Worm (Caenorhabditis elegans) whole organism, L2 larva: Measurements from ENCODE around the gene sox-2.

Source experiments
- F13H6.1 ChIP-seq: sonication (generic microtip); optimal IDR thresholded peaks from 2 replicates; lab custom pipeline; 2016; ENCODE audit warnings: missing genetic modification characterization, missing compliant biosample characterization
- R02D3.7 ChIP-seq: fragments of 150-350 bp; optimal IDR thresholded peaks from 2 replicates; lab custom pipeline; 2014; ENCODE audit warnings: missing biosample characterization, missing genetic modification characterization
- ZK546.5 ChIP-seq: sonication (generic microtip); optimal IDR thresholded peaks from 2 replicates; lab custom pipeline; 2017; ENCODE audit warnings: missing biosample characterization, missing genetic modification characterization
- alr-1 ChIP-seq: fragments of 150-350 bp; optimal IDR thresholded peaks from 2 replicates; lab custom pipeline; 2014; ENCODE audit warnings: missing biosample characterization, missing genetic modification characterization
- aly-2 ChIP-seq: fragments of 150-350 bp; optimal IDR thresholded peaks from 2 replicates; lab custom pipeline; 2014; ENCODE audit warnings: missing biosample characterization, missing genetic modification characterization
- ama-1 ChIP-seq: fragments of 150-350 bp; optimal IDR thresholded peaks from 2 replicates; lab custom pipeline; 2018; ENCODE audit warnings: inconsistent platforms
- blmp-1 ChIP-seq: sonication (generic microtip); optimal IDR thresholded peaks from 2 replicates; lab custom pipeline; 2017; ENCODE audit warnings: missing genetic modification characterization, mild to moderate bottlenecking, missing compliant biosample characterization, antibody characterized with exemption, moderate library complexity; ENCODE audit not compliant: insufficient read depth
- ceh-16 ChIP-seq: fragments of 150-350 bp; optimal IDR thresholded peaks from 2 replicates; lab custom pipeline; 2014; ENCODE audit warnings: missing biosample characterization, missing genetic modification characterization
- ceh-82 ChIP-seq: fragments of 150-350 bp; optimal IDR thresholded peaks from 2 replicates; lab custom pipeline; 2014; ENCODE audit warnings: missing biosample characterization, missing genetic modification characterization
- crh-2 ChIP-seq: sonication (generic microtip); optimal IDR thresholded peaks from 2 replicates; lab custom pipeline; 2017; ENCODE audit warnings: missing biosample characterization, missing genetic modification characterization
- dmd-4 ChIP-seq: sonication (generic microtip); optimal IDR thresholded peaks from 2 replicates; lab custom pipeline; 2017; ENCODE audit warnings: missing biosample characterization, missing genetic modification characterization
- egl-27 ChIP-seq: sonication (generic microtip); optimal IDR thresholded peaks from 3 replicates; lab custom pipeline; 2017; ENCODE audit warnings: missing biosample characterization, missing genetic modification reagents, missing genetic modification characterization
- elt-1 ChIP-seq: fragments of 150-350 bp; optimal IDR thresholded peaks from 2 replicates; lab custom pipeline; 2014; ENCODE audit warnings: missing biosample characterization, missing genetic modification characterization
- fos-1 ChIP-seq: fragments of 150-350 bp; optimal IDR thresholded peaks from 2 replicates; lab custom pipeline; 2014; ENCODE audit warnings: missing biosample characterization, missing genetic modification characterization
- gmeb-1 ChIP-seq: fragments of 150-350 bp; optimal IDR thresholded peaks from 2 replicates; lab custom pipeline; 2014; ENCODE audit warnings: missing biosample characterization, missing genetic modification characterization
- lin-11 ChIP-seq: fragments of 150-350 bp; sonication (generic microtip); optimal IDR thresholded peaks from 2 replicates; lab custom pipeline; 2014; ENCODE audit warnings: missing biosample characterization, missing genetic modification characterization, inconsistent platforms, mixed read lengths
- lin-13 ChIP-seq: fragments of 150-350 bp; optimal IDR thresholded peaks from 2 replicates; lab custom pipeline; 2014; ENCODE audit warnings: missing biosample characterization, missing genetic modification reagents, missing genetic modification characterization
- lin-39 ChIP-seq: fragments of 150-350 bp; optimal IDR thresholded peaks from 2 replicates; lab custom pipeline; 2014; ENCODE audit warnings: missing biosample characterization, missing genetic modification reagents, missing genetic modification characterization
- lsy-2 ChIP-seq, 2 experiments: fragments of 150-350 bp in 1 of 2; sonication (generic microtip) in 1 of 2; optimal IDR thresholded peaks; 2 replicates each; lab custom pipeline; 2014 to 2017; ENCODE audit warnings: missing biosample characterization in 2 of 2, missing genetic modification characterization in 2 of 2
- mab-5 ChIP-seq: fragments of 150-350 bp; optimal IDR thresholded peaks from 2 replicates; lab custom pipeline; 2014; ENCODE audit warnings: missing biosample characterization, missing genetic modification characterization
- mbf-1 ChIP-seq: sonication (generic microtip); optimal IDR thresholded peaks from 2 replicates; lab custom pipeline; 2017; ENCODE audit warnings: missing biosample characterization, missing genetic modification characterization
- mdl-1 ChIP-seq, 2 experiments: fragments of 150-350 bp in 1 of 2; sonication (generic microtip) in 1 of 2; optimal IDR thresholded peaks; 2 replicates each; lab custom pipeline; 2017; ENCODE audit warnings: missing biosample characterization in 2 of 2, missing genetic modification characterization in 2 of 2
- nhr-10 ChIP-seq: sonication (generic microtip); optimal IDR thresholded peaks from 2 replicates; lab custom pipeline; 2017; ENCODE audit warnings: missing biosample characterization, missing genetic modification characterization
- nhr-12 ChIP-seq: fragments of 150-350 bp; optimal IDR thresholded peaks from 2 replicates; lab custom pipeline; 2014; ENCODE audit warnings: missing biosample characterization, missing genetic modification characterization
- nhr-129 ChIP-seq: fragments of 150-350 bp; optimal IDR thresholded peaks from 2 replicates; lab custom pipeline; 2014; ENCODE audit warnings: missing biosample characterization, missing genetic modification characterization
- nhr-21 ChIP-seq: fragments of 150-350 bp; optimal IDR thresholded peaks from 2 replicates; lab custom pipeline; 2014; ENCODE audit warnings: missing biosample characterization, missing genetic modification characterization
- nhr-23 ChIP-seq: fragments of 150-350 bp; optimal IDR thresholded peaks from 2 replicates; lab custom pipeline; 2014; ENCODE audit warnings: missing biosample characterization, missing genetic modification reagents, missing genetic modification characterization
- nhr-237 ChIP-seq: fragments of 150-350 bp; optimal IDR thresholded peaks from 2 replicates; lab custom pipeline; 2014; ENCODE audit warnings: missing biosample characterization, missing genetic modification characterization
- nhr-25 ChIP-seq: fragments of 150-350 bp; sonication (generic microtip); optimal IDR thresholded peaks from 3 replicates; lab custom pipeline; 2014; ENCODE audit warnings: missing biosample characterization, missing genetic modification characterization
- nhr-6 ChIP-seq: fragments of 150-350 bp; optimal IDR thresholded peaks from 2 replicates; lab custom pipeline; 2014; ENCODE audit warnings: missing biosample characterization, missing genetic modification characterization
- peb-1 ChIP-seq: fragments of 150-350 bp; optimal IDR thresholded peaks from 2 replicates; lab custom pipeline; 2014; ENCODE audit warnings: missing biosample characterization, missing genetic modification characterization
- sem-4 ChIP-seq: fragments of 150-350 bp; optimal IDR thresholded peaks from 2 replicates; lab custom pipeline; 2014; ENCODE audit warnings: missing biosample characterization, missing genetic modification reagents, missing genetic modification characterization
- skn-1 ChIP-seq: sonication (generic microtip); optimal IDR thresholded peaks from 2 replicates; lab custom pipeline; 2017; ENCODE audit warnings: missing biosample characterization, missing genetic modification characterization
- sma-3 ChIP-seq: sonication (generic microtip); optimal IDR thresholded peaks from 2 replicates; lab custom pipeline; 2016; ENCODE audit warnings: missing genetic modification reagents, missing genetic modification characterization, missing compliant biosample characterization
- sma-9 ChIP-seq, 2 experiments: fragments of 150-350 bp in 1 of 2; sonication (generic microtip) in 1 of 2; optimal IDR thresholded peaks; 2 replicates each; lab custom pipeline; 2014 to 2016; ENCODE audit warnings: missing genetic modification characterization in 2 of 2, mild to moderate bottlenecking in 1 of 2, missing biosample characterization in 1 of 2, missing compliant biosample characterization in 1 of 2, missing genetic modification reagents in 1 of 2, moderate library complexity in 1 of 2
- snpc-4 ChIP-seq: fragments of 150-350 bp; optimal IDR thresholded peaks from 2 replicates; lab custom pipeline; 2014; ENCODE audit warnings: missing biosample characterization, missing genetic modification characterization
- unc-55 ChIP-seq: fragments of 150-350 bp; sonication (generic microtip); optimal IDR thresholded peaks from 3 replicates; lab custom pipeline; 2014; ENCODE audit warnings: missing biosample characterization, missing genetic modification reagents, missing genetic modification characterization
- unc-62 ChIP-seq: fragments of 150-350 bp; optimal IDR thresholded peaks from 2 replicates; lab custom pipeline; 2014; ENCODE audit warnings: missing biosample characterization, missing genetic modification reagents, missing genetic modification characterization
- zag-1 ChIP-seq: fragments of 150-350 bp; optimal IDR thresholded peaks from 2 replicates; lab custom pipeline; 2014; ENCODE audit warnings: missing biosample characterization, missing genetic modification characterization
- ztf-1 ChIP-seq: fragments of 200-800 bp; sonication (Bioruptor generic); conservative IDR thresholded peaks from 2 replicates; pipeline ENCODE4 v1.3.6; 2022; ENCODE audit warnings: missing genetic modification characterization, missing compliant biosample characterization
- ztf-11 ChIP-seq: sonication (generic microtip); optimal IDR thresholded peaks from 2 replicates; lab custom pipeline; 2017; ENCODE audit warnings: missing biosample characterization, missing genetic modification characterization
- ztf-4 ChIP-seq: fragments of 150-350 bp; optimal IDR thresholded peaks from 2 replicates; lab custom pipeline; 2014; ENCODE audit warnings: missing biosample characterization, missing genetic modification characterization

Gene sox-2

ce11 chrX:7495491-7495890, 32.0 kb upstream of the sox-2 start, which contains the start of gene try-14:
Gene try-14, minus strand, starts transcription at chrX:7495591.
- TF ChIP-seq dmd-4 (tag; lab: Kevin White, UChicago) (no peak), nhr-129 (tag; lab: Kevin White, UChicago) (no peak), peb-1 (tag; lab: Kevin White, UChicago) (no peak), nhr-12 (tag; lab: Kevin White, UChicago) (no peak), mdl-1 (tag; optimal IDR thresholded peaks at IDR 0.05; lab: Kevin White, UChicago) (no peak), sma-9 (GFP tag; optimal IDR thresholded peaks at IDR 0.05; lab: Kevin White, UChicago) (no peak), sma-9 (tag; optimal IDR thresholded peaks at IDR 0.05; lab: Kevin White, UChicago) (no peak), ztf-11 (no peak), nhr-10 (tag; lab: Kevin White, UChicago) (no peak), unc-55 (GFP tag; lab: Kevin White, UChicago) (no peak), ZK546.5 (tag; lab: Kevin White, UChicago) (no peak), R02D3.7 (tag; lab: Kevin White, UChicago) (no peak), unc-62 (no peak), ceh-82 (no peak), snpc-4 (tag; lab: Kevin White, UChicago) (no peak), ztf-1 (no peak), skn-1 (no peak), F13H6.1 (tag; lab: Kevin White, UChicago) (no peak)

DNA sequence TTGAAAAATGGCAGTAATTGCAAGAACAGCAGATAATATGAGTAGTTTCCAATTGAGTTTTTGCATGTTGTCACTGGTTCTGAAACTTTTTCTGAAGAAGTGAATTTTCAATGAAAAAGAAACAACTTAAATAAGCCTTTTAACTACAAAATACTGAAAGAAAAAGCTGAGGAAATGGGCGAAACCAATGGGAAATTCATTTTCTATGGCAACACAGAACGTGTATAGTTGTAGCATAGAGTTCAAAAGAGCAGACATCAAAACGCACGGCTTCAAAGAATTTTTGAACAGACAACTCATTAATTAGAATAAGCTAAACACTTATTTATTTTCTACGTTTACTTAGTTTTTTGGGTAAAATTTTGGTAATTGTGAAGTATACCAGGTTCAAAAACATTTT, 29.5 kb upstream of the sox-2 start, which contains the start of gene F48E3.2:
TSS of gene F48E3.2 (minus strand) at position 101 of the 400 bp plus-strand sequence.
- no peak for TF ChIP-seq lin-11 (tag; lab: Kevin White, UChicago)
- no peak for TF ChIP-seq sma-3 (GFP tag; lab: Kevin White, UChicago)
- TF ChIP-seq mbf-1 (tag; lab: Kevin White, UChicago), result no peak
- no peak for TF ChIP-seq nhr-129 (tag; lab: Kevin White, UChicago)
- no peak for TF ChIP-seq R02D3.7 (tag; lab: Kevin White, UChicago)
- TF ChIP-seq ZK546.5 (tag; lab: Kevin White, UChicago), result no peak
- TF ChIP-seq sem-4, result no peak
- no peak for TF ChIP-seq unc-62
- TF ChIP-seq elt-1 (tag; lab: Kevin White, UChicago), result no peak
- no peak for TF ChIP-seq sma-9 (GFP tag; optimal IDR thresholded peaks at IDR 0.05; lab: Kevin White, UChicago)
- no peak for TF ChIP-seq sma-9 (tag; optimal IDR thresholded peaks at IDR 0.05; lab: Kevin White, UChicago)
- TF ChIP-seq nhr-10 (tag; lab: Kevin White, UChicago), result no peak
- TF ChIP-seq ceh-82, result no peak
- no peak for TF ChIP-seq aly-2
- no peak for TF ChIP-seq lsy-2 (tag; optimal IDR thresholded peaks at IDR 0.05; lab: Kevin White, UChicago)
- TF ChIP-seq ztf-11, result no peak
- TF ChIP-seq crh-2 (tag; lab: Kevin White, UChicago), result no peak
- TF ChIP-seq skn-1, result no peak
- no peak for TF ChIP-seq nhr-25 (tag; lab: Kevin White, UChicago)

DNA sequence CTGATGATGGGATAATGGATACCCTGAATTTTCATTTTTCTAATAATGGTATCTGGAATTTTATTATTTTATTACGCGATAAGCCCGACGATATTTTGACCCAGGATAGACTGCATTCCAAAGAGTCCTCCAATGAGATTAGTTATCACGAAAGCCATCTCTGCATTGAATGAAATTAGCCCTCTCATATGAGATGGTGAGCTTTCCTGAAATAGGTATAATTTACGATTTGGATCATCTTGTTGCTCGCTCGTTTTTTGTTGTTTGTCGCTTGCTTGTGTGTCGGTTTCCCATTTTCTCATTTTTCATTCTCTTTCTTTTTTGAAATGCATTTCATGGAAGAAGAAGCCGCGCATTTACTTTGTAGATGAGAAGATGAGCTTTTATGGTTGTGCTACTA, 28.0 kb upstream of the sox-2 start:
- TF ChIP-seq ama-1 (lab: Kevin White, UChicago), result no peak
- TF ChIP-seq nhr-21 (tag; lab: Kevin White, UChicago), result no peak
- TF ChIP-seq F13H6.1 (tag; lab: Kevin White, UChicago), result no peak

DNA sequence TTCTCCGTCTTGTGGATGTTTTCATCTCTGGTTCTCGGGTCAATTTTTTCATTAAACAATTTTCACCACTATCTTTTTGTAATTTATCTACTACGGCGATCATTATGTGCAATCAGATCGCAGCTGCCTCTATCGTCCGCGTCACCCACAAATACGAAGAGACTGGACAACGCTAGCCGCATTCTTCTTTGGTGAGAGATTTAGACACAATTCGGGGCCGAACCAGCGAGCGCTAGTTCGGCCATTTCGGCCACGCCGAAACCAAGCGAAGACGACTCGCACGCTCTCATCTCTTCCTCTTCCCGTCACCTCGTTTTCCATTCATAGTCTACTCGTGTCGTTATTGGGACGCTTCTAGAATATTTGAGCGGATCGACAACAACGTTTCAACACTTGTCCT, 22.2 kb upstream of the sox-2 start, which contains the start of gene gly-12:
TSS of gene gly-12 (plus strand) at position 117 of the 400 bp plus-strand sequence.
- TF ChIP-seq lsy-2 (tag; optimal IDR thresholded peaks at IDR 0.05; lab: Kevin White, UChicago), result peak in 1 of 2 experiments; percentile 40
- TF ChIP-seq nhr-237, result no peak
- TF ChIP-seq elt-1 (tag; lab: Kevin White, UChicago), result peak; percentile 46
- TF ChIP-seq unc-62, result no peak
- no peak for TF ChIP-seq blmp-1 (tag; lab: Kevin White, UChicago)
- peak; percentile 62 for TF ChIP-seq sma-9 (GFP tag; optimal IDR thresholded peaks at IDR 0.05; lab: Kevin White, UChicago)
- no peak for TF ChIP-seq sma-9 (tag; optimal IDR thresholded peaks at IDR 0.05; lab: Kevin White, UChicago)
- TF ChIP-seq mdl-1 (tag; optimal IDR thresholded peaks at IDR 0.05; lab: Kevin White, UChicago), result peak in 1 of 2 experiments; percentile 30
- no peak for TF ChIP-seq lin-13 (GFP tag; lab: Kevin White, UChicago)
- TF ChIP-seq R02D3.7 (tag; lab: Kevin White, UChicago), result no peak
- no peak for TF ChIP-seq lin-11 (tag; lab: Kevin White, UChicago)
- TF ChIP-seq unc-55 (GFP tag; lab: Kevin White, UChicago), result peak; percentile 61
- TF ChIP-seq fos-1 (tag; lab: Kevin White, UChicago), result peak; percentile 8
- no peak for TF ChIP-seq nhr-12 (tag; lab: Kevin White, UChicago)
- TF ChIP-seq ztf-1, result no peak
- TF ChIP-seq skn-1, result no peak
- no peak for TF ChIP-seq lin-39 (tag; lab: Kevin White, UChicago)
- TF ChIP-seq nhr-6 (tag; lab: Kevin White, UChicago), result no peak
- no peak for TF ChIP-seq nhr-23
- TF ChIP-seq ama-1 (lab: Kevin White, UChicago), result no peak
- peak; percentile 16 for TF ChIP-seq crh-2 (tag; lab: Kevin White, UChicago)
- TF ChIP-seq ztf-11, result no peak
- TF ChIP-seq ceh-16 (tag; lab: Kevin White, UChicago), result peak; percentile 56
- no peak for TF ChIP-seq mbf-1 (tag; lab: Kevin White, UChicago)
- peak; percentile 3 for TF ChIP-seq sma-3 (GFP tag; lab: Kevin White, UChicago)
- TF ChIP-seq alr-1 (tag; lab: Kevin White, UChicago), result no peak
- TF ChIP-seq ztf-4 (tag; lab: Kevin White, UChicago), result no peak
- no peak for TF ChIP-seq zag-1 (tag; lab: Kevin White, UChicago)
- no peak for TF ChIP-seq F13H6.1 (tag; lab: Kevin White, UChicago)
- no peak for TF ChIP-seq snpc-4 (tag; lab: Kevin White, UChicago)
- TF ChIP-seq gmeb-1 (tag; lab: Kevin White, UChicago), result no peak
- peak; percentile 43 for TF ChIP-seq nhr-129 (tag; lab: Kevin White, UChicago)
- TF ChIP-seq dmd-4 (tag; lab: Kevin White, UChicago), result no peak
- TF ChIP-seq sem-4, result no peak
- no peak for TF ChIP-seq egl-27 (tag; lab: Kevin White, UChicago)
- peak; percentile 27 for TF ChIP-seq mab-5 (tag; lab: Kevin White, UChicago)
- TF ChIP-seq ZK546.5 (tag; lab: Kevin White, UChicago), result no peak
- no peak for TF ChIP-seq nhr-10 (tag; lab: Kevin White, UChicago)
- no peak for TF ChIP-seq nhr-25 (tag; lab: Kevin White, UChicago)
